Fruit fly (Drosophila melanogaster): ENCODE data around the gene Sik2.
A peak's percentile ranks its signal among the peaks of the same experiment; 100 is the strongest.

Gene Sik2

dm6 chrX:2096341-2096740, 34.6 kb upstream of the Sik2 start:
- TF ChIP-seq cnc (optimal IDR thresholded peaks at IDR 0.05) (no peak), CG11617 (GFP tag; optimal IDR thresholded peaks at IDR 0.05) (no peak), CG5204 (GFP tag; optimal IDR thresholded peaks at IDR 0.05) (no peak), bab1 (GFP tag; optimal IDR thresholded peaks at IDR 0.05) (no peak), toe (GFP tag; optimal IDR thresholded peaks at IDR 0.05) (no peak), CG7101 (tag; optimal IDR thresholded peaks at IDR 0.05) (no peak)

dm6 chrX:2094072-2094761, 32.5 kb upstream of the Sik2 start, which contains the start of gene csw:
TSS of gene csw (plus strand) at chrX:2094234.
- TF ChIP-seq CG5204 (GFP tag; optimal IDR thresholded peaks at IDR 0.05) (peak; percentile 30), CG14711 (tag; optimal IDR thresholded peaks at IDR 0.05) (peak; percentile 17), CG33017 (tag; optimal IDR thresholded peaks at IDR 0.05) (peak; percentile 18), CG7101 (tag; optimal IDR thresholded peaks at IDR 0.05) (peak; percentile 70), bab1 (GFP tag; optimal IDR thresholded peaks at IDR 0.05) (peak; percentile 67), CG1620 (GFP tag; optimal IDR thresholded peaks at IDR 0.05) (peak; percentile 55), tj (GFP tag; optimal IDR thresholded peaks at IDR 0.05) (peak; percentile 65), kay (GFP tag; ENCODE audit: borderline replicate concordance) (no peak), Mnt (GFP tag; optimal IDR thresholded peaks at IDR 0.05) (peak; percentile 70), cic (GFP tag; optimal IDR thresholded peaks at IDR 0.05) (peak; percentile 33), CG11617 (GFP tag; optimal IDR thresholded peaks at IDR 0.05) (peak; percentile 71), CG12768 (GFP tag; optimal IDR thresholded peaks at IDR 0.05) (peak; percentile 30), Hr96 (GFP tag; optimal IDR thresholded peaks at IDR 0.05) (no peak), ovo (GFP tag; optimal IDR thresholded peaks at IDR 0.05) (peak; percentile 70), Clk (GFP tag; optimal IDR thresholded peaks at IDR 0.05) (no peak), Crg-1 (GFP tag; optimal IDR thresholded peaks at IDR 0.05) (peak; percentile 52), pad (GFP tag; optimal IDR thresholded peaks at IDR 0.05) (peak; percentile 51), cnc (optimal IDR thresholded peaks at IDR 0.05) (no peak), toe (GFP tag; optimal IDR thresholded peaks at IDR 0.05) (no peak)

dm6 chrX:2089812-2090211, 28.1 kb upstream of the Sik2 start:
- TF ChIP-seq CG7101 (tag; optimal IDR thresholded peaks at IDR 0.05): no peak
- TF ChIP-seq tj (GFP tag; optimal IDR thresholded peaks at IDR 0.05): no peak
- no peak for TF ChIP-seq Clk (GFP tag; optimal IDR thresholded peaks at IDR 0.05)
- no peak for TF ChIP-seq CG12768 (GFP tag; optimal IDR thresholded peaks at IDR 0.05)
- no peak for TF ChIP-seq CG1620 (GFP tag; optimal IDR thresholded peaks at IDR 0.05)
- no peak for TF ChIP-seq ovo (GFP tag; optimal IDR thresholded peaks at IDR 0.05)
- no peak for TF ChIP-seq CG14711 (tag; optimal IDR thresholded peaks at IDR 0.05)
- TF ChIP-seq cnc (optimal IDR thresholded peaks at IDR 0.05): no peak
- no peak for TF ChIP-seq CG5204 (GFP tag; optimal IDR thresholded peaks at IDR 0.05)
- TF ChIP-seq toe (GFP tag; optimal IDR thresholded peaks at IDR 0.05): no peak
- no peak for TF ChIP-seq CG11617 (GFP tag; optimal IDR thresholded peaks at IDR 0.05)
- TF ChIP-seq pad (GFP tag; optimal IDR thresholded peaks at IDR 0.05): no peak
- TF ChIP-seq Crg-1 (GFP tag; optimal IDR thresholded peaks at IDR 0.05): no peak

dm6 chrX:2088798-2089197, 27.1 kb upstream of the Sik2 start:
- TF ChIP-seq cnc (optimal IDR thresholded peaks at IDR 0.05): no peak
- no peak for TF ChIP-seq CG5204 (GFP tag; optimal IDR thresholded peaks at IDR 0.05)
- no peak for TF ChIP-seq Hr96 (GFP tag; optimal IDR thresholded peaks at IDR 0.05)
- no peak for TF ChIP-seq cic (GFP tag; optimal IDR thresholded peaks at IDR 0.05)
- TF ChIP-seq CG33017 (tag; optimal IDR thresholded peaks at IDR 0.05): no peak
- no peak for TF ChIP-seq CG7045 (GFP tag; optimal IDR thresholded peaks at IDR 0.05)
- TF ChIP-seq CG14711 (tag; optimal IDR thresholded peaks at IDR 0.05): no peak
- TF ChIP-seq ovo (GFP tag; optimal IDR thresholded peaks at IDR 0.05): no peak
- no peak for TF ChIP-seq CG7101 (tag; optimal IDR thresholded peaks at IDR 0.05)
- no peak for TF ChIP-seq CG11617 (GFP tag; optimal IDR thresholded peaks at IDR 0.05)
- no peak for TF ChIP-seq CG1620 (GFP tag; optimal IDR thresholded peaks at IDR 0.05)
- TF ChIP-seq Mnt (GFP tag; optimal IDR thresholded peaks at IDR 0.05): no peak
- TF ChIP-seq Clk (GFP tag; optimal IDR thresholded peaks at IDR 0.05): no peak
- no peak for TF ChIP-seq CG12768 (GFP tag; optimal IDR thresholded peaks at IDR 0.05)
- no peak for TF ChIP-seq tj (GFP tag; optimal IDR thresholded peaks at IDR 0.05)

dm6 chrX:2087501-2087900, 25.8 kb upstream of the Sik2 start:
- no peak for TF ChIP-seq Hr96 (GFP tag; optimal IDR thresholded peaks at IDR 0.05)
- TF ChIP-seq Mnt (GFP tag; optimal IDR thresholded peaks at IDR 0.05): no peak
- TF ChIP-seq CG12768 (GFP tag; optimal IDR thresholded peaks at IDR 0.05): no peak
- peak; percentile 16 for TF ChIP-seq tj (GFP tag; optimal IDR thresholded peaks at IDR 0.05)
- TF ChIP-seq pad (GFP tag; optimal IDR thresholded peaks at IDR 0.05): no peak
- TF ChIP-seq Crg-1 (GFP tag; optimal IDR thresholded peaks at IDR 0.05): no peak
- TF ChIP-seq CG1620 (GFP tag; optimal IDR thresholded peaks at IDR 0.05): no peak

dm6 chrX:2083678-2084162, 22.0 kb upstream of the Sik2 start:
- TF ChIP-seq cnc (optimal IDR thresholded peaks at IDR 0.05): no peak
- no peak for TF ChIP-seq CG33017 (tag; optimal IDR thresholded peaks at IDR 0.05)
- no peak for TF ChIP-seq kay (GFP tag; ENCODE audit: borderline replicate concordance)
- peak; percentile 30 for TF ChIP-seq Crg-1 (GFP tag; optimal IDR thresholded peaks at IDR 0.05)
- no peak for TF ChIP-seq CG7045 (GFP tag; optimal IDR thresholded peaks at IDR 0.05)
- TF ChIP-seq CG7101 (tag; optimal IDR thresholded peaks at IDR 0.05): peak; percentile 48
- TF ChIP-seq tj (GFP tag; optimal IDR thresholded peaks at IDR 0.05): peak; percentile 89
- TF ChIP-seq ovo (GFP tag; optimal IDR thresholded peaks at IDR 0.05): peak; percentile 45
- no peak for TF ChIP-seq CG12768 (GFP tag; optimal IDR thresholded peaks at IDR 0.05)
- no peak for TF ChIP-seq CG1620 (GFP tag; optimal IDR thresholded peaks at IDR 0.05)
- TF ChIP-seq Mnt (GFP tag; optimal IDR thresholded peaks at IDR 0.05): peak; percentile 53
- peak; percentile 1 for TF ChIP-seq bab1 (GFP tag; optimal IDR thresholded peaks at IDR 0.05)
- no peak for TF ChIP-seq CG11617 (GFP tag; optimal IDR thresholded peaks at IDR 0.05)
- no peak for TF ChIP-seq CG5204 (GFP tag; optimal IDR thresholded peaks at IDR 0.05)
- TF ChIP-seq Hr96 (GFP tag; optimal IDR thresholded peaks at IDR 0.05): no peak
- TF ChIP-seq toe (GFP tag; optimal IDR thresholded peaks at IDR 0.05): no peak
- no peak for TF ChIP-seq Clk (GFP tag; optimal IDR thresholded peaks at IDR 0.05)
- no peak for TF ChIP-seq pad (GFP tag; optimal IDR thresholded peaks at IDR 0.05)
- TF ChIP-seq cic (GFP tag; optimal IDR thresholded peaks at IDR 0.05): no peak
- peak; percentile 9 for TF ChIP-seq CG14711 (tag; optimal IDR thresholded peaks at IDR 0.05)

All from whole organism, adult.